Fruit fly (Drosophila melanogaster): ENCODE measurements around the gene CG17294.

Gene CG17294

DNA sequence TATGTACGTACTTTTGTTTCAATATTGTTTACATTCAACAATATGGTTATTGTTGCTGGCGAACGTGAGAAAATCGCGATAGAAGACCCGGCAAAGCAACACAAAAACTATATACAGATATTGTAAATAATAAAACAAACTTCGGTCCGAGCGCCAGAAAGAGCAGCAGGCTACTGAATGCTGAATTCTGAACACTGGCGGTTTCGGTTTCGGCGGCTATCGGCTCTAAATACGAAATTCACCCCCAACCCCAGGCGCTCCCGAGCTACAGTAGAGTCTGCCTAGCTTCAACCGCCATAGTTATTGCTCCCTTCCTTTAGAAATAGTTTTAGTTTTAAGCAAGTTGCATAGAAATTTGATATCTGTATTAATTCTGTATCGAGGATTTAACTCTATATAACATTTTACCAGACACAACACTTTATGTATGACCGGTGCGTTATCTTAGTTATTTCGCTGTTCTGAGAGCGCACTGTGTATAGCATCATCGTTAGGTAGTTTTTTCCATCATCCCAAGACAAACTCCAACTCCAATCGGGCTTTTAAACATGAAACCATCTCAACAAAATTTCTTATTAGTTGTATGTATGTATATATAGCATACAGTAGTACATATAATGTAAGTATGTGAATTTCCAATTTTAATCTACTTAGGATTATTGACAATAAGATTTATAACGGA lies 14.4 kb upstream of the CG17294 start, which contains the start of gene CG7627 (continued):
- no peak for TF ChIP-seq sens-2 (GFP tag; IDR thresholded peaks at IDR 0.05)
- TF ChIP-seq Trl (optimal IDR thresholded peaks at IDR 0.05), result no peak
- peak; percentile 71 for TF ChIP-seq Trl (GFP tag; optimal IDR thresholded peaks at IDR 0.05)
- TF ChIP-seq CG12236 (GFP tag; optimal IDR thresholded peaks at IDR 0.05), result no peak
- peak; percentile 81 for TF ChIP-seq CG3281 (GFP tag; optimal IDR thresholded peaks at IDR 0.05)
- peak; percentile 20 for TF ChIP-seq Hmx (GFP tag; optimal IDR thresholded peaks at IDR 0.05)
- peak; percentile 88 for TF ChIP-seq lab (GFP tag; optimal IDR thresholded peaks at IDR 0.05)
- TF ChIP-seq sqz (GFP tag; optimal IDR thresholded peaks at IDR 0.05), result peak; percentile 53
- TF ChIP-seq danr (GFP tag; IDR thresholded peaks at IDR 0.05), result 0 out of 2 replicates have a peak, but pooled peaks have one; percentile 40
- TF ChIP-seq lilli (GFP tag; optimal IDR thresholded peaks at IDR 0.05), result peak; percentile 89
- 0 out of 2 replicates have a peak, but pooled peaks have one; percentile 51 for TF ChIP-seq ap (GFP tag; IDR thresholded peaks at IDR 0.05)
- peak; percentile 87 for TF ChIP-seq CG10543 (GFP tag; optimal IDR thresholded peaks at IDR 0.05)
- TF ChIP-seq CG4854 (GFP tag; optimal IDR thresholded peaks at IDR 0.05), result peak; percentile 19
- TF ChIP-seq shn (GFP tag; optimal IDR thresholded peaks at IDR 0.05), result peak; percentile 79
- TF ChIP-seq Max (GFP tag; optimal IDR thresholded peaks at IDR 0.05), result peak; percentile 47
- peak; percentile 71 for TF ChIP-seq CG18619 (GFP tag; optimal IDR thresholded peaks at IDR 0.05)
- TF ChIP-seq vfl (GFP tag; optimal IDR thresholded peaks at IDR 0.05), result peak; percentile 65
- peak; percentile 48 for TF ChIP-seq gcm (GFP tag; optimal IDR thresholded peaks at IDR 0.05)
- peak; percentile 65 for TF ChIP-seq CG10267 (tag; optimal IDR thresholded peaks at IDR 0.05)
- peak; percentile 63 for TF ChIP-seq NK7.1 (GFP tag; optimal IDR thresholded peaks at IDR 0.05)
- peak; percentile 27; the same call in 1 of the 2 replicates for TF ChIP-seq CG13287 (GFP tag; IDR thresholded peaks at IDR 0.05; ENCODE audit: partially characterized antibody)
- peak; percentile 34 for TF ChIP-seq CG33213 (GFP tag; optimal IDR thresholded peaks at IDR 0.05)
- TF ChIP-seq gfzf (GFP tag; optimal IDR thresholded peaks at IDR 0.05), result no peak
- TF ChIP-seq D (optimal IDR thresholded peaks at IDR 0.05), result no peak
- peak; percentile 51 for TF ChIP-seq D (GFP tag; optimal IDR thresholded peaks at IDR 0.05)
- peak; percentile 1 for TF ChIP-seq luna (GFP tag; optimal IDR thresholded peaks at IDR 0.05)
- TF ChIP-seq zfh1 (GFP tag; IDR thresholded peaks at IDR 0.05), result peak; percentile 82
- peak; percentile 64; the same call in 1 of the 2 replicates for TF ChIP-seq CG32767 (GFP tag; IDR thresholded peaks at IDR 0.05)
- peak; percentile 22 for TF ChIP-seq CG8290 (GFP tag; optimal IDR thresholded peaks at IDR 0.05)
- peak in 1 of 2 experiments; percentile 71 for TF ChIP-seq CG8290 (tag; optimal IDR thresholded peaks at IDR 0.05)
- peak; percentile 61; the same call in 1 of the 2 replicates for TF ChIP-seq dati (GFP tag; IDR thresholded peaks at IDR 0.05)
- TF ChIP-seq Sox100B (GFP tag; optimal IDR thresholded peaks at IDR 0.05), result peak; percentile 79
- TF ChIP-seq CG16815 (GFP tag; optimal IDR thresholded peaks at IDR 0.05), result peak; percentile 76
- no peak for TF ChIP-seq pros (GFP tag; optimal IDR thresholded peaks at IDR 0.05)
- TF ChIP-seq kni (GFP tag; optimal IDR thresholded peaks at IDR 0.05), result no peak
- TF ChIP-seq rib (GFP tag; IDR thresholded peaks at IDR 0.05), result peak; percentile 57; the same call in 1 of the 2 replicates
- TF ChIP-seq kay (GFP tag; optimal IDR thresholded peaks at IDR 0.05), result peak; percentile 31
- peak; percentile 80 for TF ChIP-seq CG17328 (GFP tag; IDR thresholded peaks at IDR 0.05)
- TF ChIP-seq Eip74EF (GFP tag; optimal IDR thresholded peaks at IDR 0.05), result peak in 1 of 2 experiments; percentile 41
- TF ChIP-seq CG15073 (GFP tag; optimal IDR thresholded peaks at IDR 0.05), result peak; percentile 15
- TF ChIP-seq trem (tag; optimal IDR thresholded peaks at IDR 0.05), result peak; percentile 25
- TF ChIP-seq H2.0 (GFP tag; IDR thresholded peaks at IDR 0.05), result peak; percentile 66
- TF ChIP-seq CG2199 (GFP tag; IDR thresholded peaks at IDR 0.05), result no peak
- peak; percentile 59 for TF ChIP-seq Six4 (GFP tag; optimal IDR thresholded peaks at IDR 0.05)
- peak; percentile 97 for TF ChIP-seq Med (GFP tag)
- TF ChIP-seq CG9609 (GFP tag; optimal IDR thresholded peaks at IDR 0.05), result peak; percentile 72
- peak; percentile 77 for TF ChIP-seq esg (GFP tag; conservative IDR thresholded peaks at IDR 0.05)
- TF ChIP-seq CG11247 (GFP tag; IDR thresholded peaks at IDR 0.05), result peak; percentile 88
- TF ChIP-seq jing (GFP tag; optimal IDR thresholded peaks at IDR 0.05), result peak; percentile 13
- peak; percentile 61 for TF ChIP-seq CG5245 (GFP tag; optimal IDR thresholded peaks at IDR 0.05)
- TF ChIP-seq stc (GFP tag; IDR thresholded peaks at IDR 0.05), result peak; percentile 60; the same call in 1 of the 2 replicates
